Fruit fly (Drosophila melanogaster) whole organism, prepupa: ENCODE data around the gene Crk.

Experiments used
- CG10669 ChIP-seq: fragments of 200-800 bp; sonication (Bioruptor generic); optimal IDR thresholded peaks from 3 replicates; lab custom pipeline; 2018; ENCODE audit warnings: missing biosample characterization, mild to moderate bottlenecking, missing genetic modification characterization, moderate library complexity
- CG15336 ChIP-seq: fragments of 200-800 bp; sonication (Bioruptor generic); IDR thresholded peaks from 2 replicates; pipeline ENCODE4 v1.3.6; 2022; ENCODE audit warnings: missing biosample characterization, missing genetic modification characterization
- CG1621 ChIP-seq: fragments of 200-800 bp; sonication (Bioruptor generic); optimal IDR thresholded peaks from 3 replicates; lab custom pipeline; 2018; ENCODE audit warnings: missing biosample characterization, mild to moderate bottlenecking, missing genetic modification characterization
- CG16779 ChIP-seq: fragments of 200-800 bp; sonication (Bioruptor generic); optimal IDR thresholded peaks from 3 replicates; lab custom pipeline; 2017; ENCODE audit warnings: missing biosample characterization, mild to moderate bottlenecking, missing genetic modification characterization
- CG31627 ChIP-seq: fragments of 200-800 bp; sonication (Bioruptor generic); optimal IDR thresholded peaks from 3 replicates; lab custom pipeline; 2016; ENCODE audit warnings: missing biosample characterization, missing genetic modification characterization
- CG32006 ChIP-seq: fragments of 200-800 bp; sonication (Bioruptor generic); optimal IDR thresholded peaks from 3 replicates; lab custom pipeline; 2017; ENCODE audit warnings: missing biosample characterization, mild to moderate bottlenecking, missing genetic modification characterization
- CG34406 ChIP-seq: fragments of 200-800 bp; sonication (Bioruptor generic); optimal IDR thresholded peaks from 3 replicates; lab custom pipeline; 2016; ENCODE audit warnings: missing biosample characterization, missing genetic modification characterization
- CG4318 ChIP-seq: fragments of 200-800 bp; sonication (Bioruptor generic); optimal IDR thresholded peaks from 3 replicates; lab custom pipeline; 2017; ENCODE audit warnings: missing biosample characterization, mild to moderate bottlenecking, missing genetic modification characterization
- CG8319 ChIP-seq: fragments of 200-800 bp; sonication (Bioruptor generic); optimal IDR thresholded peaks from 3 replicates; lab custom pipeline; 2016; ENCODE audit warnings: missing biosample characterization, missing genetic modification characterization
- CG8632 ChIP-seq: fragments of 200-800 bp; sonication (Bioruptor generic); optimal IDR thresholded peaks from 3 replicates; lab custom pipeline; 2016; ENCODE audit warnings: missing biosample characterization, missing genetic modification characterization
- CG9139 ChIP-seq: fragments of 200-800 bp; sonication (Bioruptor generic); optimal IDR thresholded peaks from 3 replicates; lab custom pipeline; 2017; ENCODE audit warnings: missing biosample characterization, mild to moderate bottlenecking, missing genetic modification characterization
- Eip75B ChIP-seq: fragments of 200-800 bp; sonication (Bioruptor generic); optimal IDR thresholded peaks from 3 replicates; lab custom pipeline; 2016; ENCODE audit warnings: missing biosample characterization, missing genetic modification characterization
- Eip78C ChIP-seq: fragments of 200-800 bp; sonication (Bioruptor generic); peaks from one replicate; lab custom pipeline; 2016; ENCODE audit warnings: missing biosample characterization, missing genetic modification characterization
- Ets21C ChIP-seq: fragments of 200-800 bp; sonication (Bioruptor generic); optimal IDR thresholded peaks from 3 replicates; lab custom pipeline; 2016; ENCODE audit warnings: missing biosample characterization, missing genetic modification characterization
- Gug ChIP-seq: fragments of 200-800 bp; sonication (Bioruptor generic); IDR thresholded peaks from 2 replicates; pipeline ENCODE4 v1.3.6; 2022; ENCODE audit warnings: missing biosample characterization, missing genetic modification characterization
- Hr38 ChIP-seq: sonication (Bioruptor generic); optimal IDR thresholded peaks from 2 replicates; lab custom pipeline; 2016; ENCODE audit warnings: missing biosample characterization, missing genetic modification characterization
- Hr39 ChIP-seq: fragments of 200-800 bp; sonication (Bioruptor generic); optimal IDR thresholded peaks from 2 replicates; lab custom pipeline; 2016; ENCODE audit warnings: missing biosample characterization, missing genetic modification characterization
- Lpt ChIP-seq: fragments of 200-800 bp; sonication (Bioruptor generic); optimal IDR thresholded peaks from 3 replicates; lab custom pipeline; 2016; ENCODE audit warnings: missing biosample characterization, missing genetic modification characterization
- Met ChIP-seq: fragments of 200-800 bp; sonication (Bioruptor generic); optimal IDR thresholded peaks from 3 replicates; lab custom pipeline; 2016; ENCODE audit warnings: missing biosample characterization, missing genetic modification characterization
- OdsH ChIP-seq: fragments of 200-800 bp; sonication (Bioruptor generic); optimal IDR thresholded peaks from 3 replicates; lab custom pipeline; 2016; ENCODE audit warnings: missing biosample characterization, missing genetic modification characterization
- dsx ChIP-seq: fragments of 200-800 bp; optimal IDR thresholded peaks from 3 replicates; lab custom pipeline; 2019; ENCODE audit warnings: missing biosample characterization, mild to moderate bottlenecking, missing genetic modification characterization, moderate library complexity; ENCODE audit not compliant: poor library complexity, severe bottlenecking
- eg ChIP-seq: fragments of 200-800 bp; sonication (Bioruptor generic); IDR thresholded peaks from 3 replicates; pipeline ENCODE4 v1.3.6; 2022; ENCODE audit warnings: missing biosample characterization, missing genetic modification characterization
- esn ChIP-seq: fragments of 200-800 bp; sonication (Bioruptor generic); optimal IDR thresholded peaks from 2 replicates; lab custom pipeline; 2016; ENCODE audit warnings: missing biosample characterization, mild to moderate bottlenecking, missing genetic modification characterization, moderate library complexity
- fd59A ChIP-seq: fragments of 200-800 bp; sonication (Bioruptor generic); optimal IDR thresholded peaks from 2 replicates; lab custom pipeline; 2017; ENCODE audit warnings: missing biosample characterization, mild to moderate bottlenecking, missing genetic modification characterization, missing genetic modification reagents
- fd85E ChIP-seq: fragments of 200-800 bp; sonication (Bioruptor generic); optimal IDR thresholded peaks from 3 replicates; lab custom pipeline; 2016; ENCODE audit warnings: missing biosample characterization, missing genetic modification characterization
- fkh ChIP-seq: fragments of 200-800 bp; sonication (Bioruptor generic); optimal IDR thresholded peaks from 3 replicates; lab custom pipeline; 2017; ENCODE audit warnings: missing biosample characterization, mild to moderate bottlenecking, missing genetic modification characterization, moderate library complexity
- pdm3 ChIP-seq: fragments of 200-800 bp; sonication (Bioruptor generic); optimal IDR thresholded peaks from 3 replicates; lab custom pipeline; 2016; ENCODE audit warnings: missing biosample characterization, missing genetic modification characterization
- salr ChIP-seq, 2 experiments: fragments of 200-800 bp; sonication (Bioruptor generic); optimal IDR thresholded peaks; 3 replicates each; lab custom pipeline; 2016 to 2018; ENCODE audit warnings: missing biosample characterization in 2 of 2, missing genetic modification characterization in 2 of 2, mild to moderate bottlenecking in 1 of 2
- svp ChIP-seq: fragments of 200-800 bp; sonication (Bioruptor generic); peaks from one replicate; lab custom pipeline; 2016; ENCODE audit warnings: missing biosample characterization, missing genetic modification characterization
- topi ChIP-seq: fragments of 200-800 bp; sonication (Bioruptor generic); optimal IDR thresholded peaks from 3 replicates; lab custom pipeline; 2016; ENCODE audit warnings: missing biosample characterization, missing genetic modification characterization
- vri ChIP-seq: fragments of 200-800 bp; sonication (Bioruptor generic); optimal IDR thresholded peaks from 3 replicates; lab custom pipeline; 2016; ENCODE audit warnings: missing biosample characterization, mild to moderate bottlenecking, missing genetic modification characterization

The Crk gene

DNA sequence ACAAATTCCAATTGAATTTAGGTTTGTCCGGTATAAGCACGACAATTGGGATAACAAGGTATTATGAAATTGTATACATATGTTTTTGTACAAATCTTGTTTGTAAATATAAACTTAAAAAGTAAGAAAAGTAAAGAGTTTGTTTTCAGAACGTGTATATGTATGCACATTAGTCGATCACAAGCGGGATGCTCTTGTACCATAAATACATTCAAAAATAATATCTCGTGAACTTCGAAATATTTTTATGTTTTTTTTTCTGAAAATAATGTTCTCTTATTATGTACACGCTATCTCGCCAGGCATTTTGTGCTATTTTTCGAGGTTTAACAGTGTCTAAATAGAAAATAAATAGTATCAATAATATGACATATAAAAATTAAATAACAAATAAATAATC is 44.7 kb downstream of the Crk start, which contains the start of gene RhoGAP102A:
TSS of gene RhoGAP102A (plus strand) at position 301 of the 400 bp plus-strand sequence.
- TF ChIP-seq Eip75B (GFP tag; lab: Kevin White, UChicago) (no peak), CG16779 (no peak), Met (GFP tag; lab: Kevin White, UChicago) (no peak), CG9139 (GFP tag; lab: Kevin White, UChicago) (no peak), Eip78C (GFP tag; lab: Kevin White, UChicago) (no peak), topi (GFP tag; lab: Kevin White, UChicago) (no peak), fd85E (GFP tag; lab: Kevin White, UChicago) (no peak), CG15336 (GFP tag; lab: Robert Waterston, UW) (no peak), pdm3 (no peak), OdsH (GFP tag; lab: Kevin White, UChicago) (no peak), salr (GFP tag; optimal IDR thresholded peaks at IDR 0.05; lab: Kevin White, UChicago) (no peak), esn (GFP tag; lab: Kevin White, UChicago) (no peak), eg (GFP tag; lab: Robert Waterston, UW) (no peak), CG4318 (GFP tag; lab: Kevin White, UChicago) (no peak), CG1621 (tag; lab: Kevin White, UChicago) (no peak), fd59A (GFP tag; lab: Kevin White, UChicago) (no peak), CG8632 (no peak), CG31627 (GFP tag; lab: Kevin White, UChicago) (no peak)
- TF ChIP-seq, all 60 proteins: peak for 0

DNA sequence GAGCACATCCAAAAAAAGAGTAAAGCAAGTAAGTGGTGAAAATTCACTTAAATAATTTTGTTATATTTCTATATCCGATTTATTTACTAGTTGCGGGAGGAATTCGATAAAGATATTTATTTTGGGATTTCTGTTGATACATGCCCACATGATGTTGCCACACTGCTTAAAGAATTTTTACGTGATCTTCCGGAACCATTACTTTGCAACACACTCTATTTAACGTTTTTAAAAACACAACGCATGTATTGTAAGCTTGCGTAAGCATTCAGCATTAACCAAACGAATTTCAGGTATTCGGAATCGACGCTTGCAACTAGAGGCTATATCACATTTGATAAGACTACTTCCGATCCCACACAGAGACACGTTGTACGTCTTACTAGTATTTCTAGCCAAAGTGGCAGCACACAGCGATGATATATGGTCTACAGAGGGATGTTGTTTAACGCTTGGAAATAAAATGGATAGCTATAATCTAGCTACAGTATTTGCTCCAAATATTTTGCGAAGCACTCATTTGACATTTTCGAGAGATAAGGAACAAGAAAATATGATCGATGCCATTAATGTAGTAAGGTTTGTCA is 51.6 kb downstream of the Crk start:
- TF ChIP-seq vri = no peak
- no peak for TF ChIP-seq Gug (GFP tag; lab: Robert Waterston, UW)
- no peak for TF ChIP-seq CG34406 (GFP tag; lab: Kevin White, UChicago)
- TF ChIP-seq Ets21C = no peak
- no peak for TF ChIP-seq svp (GFP tag; lab: Kevin White, UChicago)
- no peak for TF ChIP-seq Lpt (GFP tag; lab: Kevin White, UChicago)
- no peak for TF ChIP-seq fkh (GFP tag; lab: Kevin White, UChicago)
- TF ChIP-seq Eip75B (GFP tag; lab: Kevin White, UChicago) = no peak
- TF ChIP-seq dsx (GFP tag; lab: Kevin White, UChicago) = no peak
- TF ChIP-seq CG32006 (GFP tag; lab: Kevin White, UChicago) = no peak
- no peak for TF ChIP-seq Hr38 (GFP tag; lab: Kevin White, UChicago)
- no peak for TF ChIP-seq CG8319 (GFP tag; lab: Kevin White, UChicago)
- TF ChIP-seq Hr39 (GFP tag; lab: Kevin White, UChicago) = no peak
- no peak for TF ChIP-seq CG10669 (GFP tag; lab: Kevin White, UChicago)
